Worm (Caenorhabditis elegans) whole organism, L3 larva: ENCODE measurements around the gene rnh-1.0.
A peak's percentile ranks its signal among the peaks of the same experiment; 100 is the strongest.

Experiments
- R02D3.7 ChIP-seq: fragments of 150-350 bp; optimal IDR thresholded peaks from 2 replicates; lab custom pipeline; 2014; ENCODE audit warnings: missing biosample characterization, missing genetic modification characterization
- aly-2 ChIP-seq: fragments of 150-350 bp; optimal IDR thresholded peaks from 2 replicates; lab custom pipeline; 2014; ENCODE audit warnings: missing biosample characterization, missing genetic modification characterization
- ama-1 ChIP-seq: fragments of 150-350 bp; optimal IDR thresholded peaks from 2 replicates; lab custom pipeline; 2018
- ceh-28 ChIP-seq: fragments of 150-350 bp; optimal IDR thresholded peaks from 2 replicates; lab custom pipeline; 2014; ENCODE audit warnings: missing biosample characterization, missing genetic modification reagents, missing genetic modification characterization
- ceh-82 ChIP-seq: fragments of 150-350 bp; optimal IDR thresholded peaks from 2 replicates; lab custom pipeline; 2014; ENCODE audit warnings: missing biosample characterization, missing genetic modification characterization
- egl-5 ChIP-seq: fragments of 150-350 bp; optimal IDR thresholded peaks from 2 replicates; lab custom pipeline; 2017; ENCODE audit warnings: missing biosample characterization, missing genetic modification reagents, missing genetic modification characterization, inconsistent platforms
- elt-1 ChIP-seq: fragments of 150-350 bp; optimal IDR thresholded peaks from 2 replicates; lab custom pipeline; 2014; ENCODE audit warnings: missing biosample characterization, missing genetic modification characterization
- fkh-10 ChIP-seq: sonication (generic microtip); optimal IDR thresholded peaks from 2 replicates; lab custom pipeline; 2017; ENCODE audit warnings: missing biosample characterization, missing genetic modification reagents, missing genetic modification characterization
- fkh-2 ChIP-seq: fragments of 150-350 bp; optimal IDR thresholded peaks from 2 replicates; lab custom pipeline; 2014; ENCODE audit warnings: missing biosample characterization, missing genetic modification reagents, missing genetic modification characterization
- hmg-11 ChIP-seq: sonication (generic microtip); optimal IDR thresholded peaks from 2 replicates; lab custom pipeline; 2016; ENCODE audit warnings: missing genetic modification characterization, missing compliant biosample characterization
- lin-15B ChIP-seq: fragments of 150-350 bp; optimal IDR thresholded peaks from 2 replicates; lab custom pipeline; 2014; ENCODE audit warnings: missing biosample characterization, missing genetic modification characterization
- lin-39 ChIP-seq: fragments of 150-350 bp; optimal IDR thresholded peaks from 2 replicates; lab custom pipeline; 2018; ENCODE audit warnings: missing biosample characterization, missing genetic modification reagents, missing genetic modification characterization
- mdl-1 ChIP-seq: fragments of 150-350 bp; optimal IDR thresholded peaks from 2 replicates; lab custom pipeline; 2014; ENCODE audit warnings: missing biosample characterization, missing genetic modification characterization
- nfya-1 ChIP-seq: sonication (generic microtip); optimal IDR thresholded peaks from 2 replicates; lab custom pipeline; 2017; ENCODE audit warnings: missing genetic modification characterization, mild to moderate bottlenecking, missing compliant biosample characterization, antibody characterized with exemption, moderate library complexity; ENCODE audit not compliant: insufficient read depth
- nhr-11 ChIP-seq: fragments of 150-350 bp; optimal IDR thresholded peaks from 2 replicates; lab custom pipeline; 2014; ENCODE audit warnings: missing biosample characterization, missing genetic modification characterization
- nhr-12 ChIP-seq: fragments of 150-350 bp; optimal IDR thresholded peaks from 2 replicates; lab custom pipeline; 2014; ENCODE audit warnings: missing biosample characterization, missing genetic modification characterization
- nhr-23 ChIP-seq: fragments of 150-350 bp; optimal IDR thresholded peaks from 2 replicates; lab custom pipeline; 2014; ENCODE audit warnings: missing biosample characterization, missing genetic modification reagents, missing genetic modification characterization
- nhr-237 ChIP-seq: fragments of 150-350 bp; optimal IDR thresholded peaks from 2 replicates; lab custom pipeline; 2014; ENCODE audit warnings: missing biosample characterization, missing genetic modification characterization
- nhr-25 ChIP-seq: sonication (generic microtip); optimal IDR thresholded peaks from 2 replicates; lab custom pipeline; 2017; ENCODE audit warnings: missing biosample characterization, missing genetic modification characterization
- nhr-67 ChIP-seq: fragments of 150-350 bp; optimal IDR thresholded peaks from 2 replicates; lab custom pipeline; 2014; ENCODE audit warnings: missing biosample characterization, missing genetic modification characterization
- pha-4 ChIP-seq: fragments of 150-350 bp; optimal IDR thresholded peaks from 2 replicates; lab custom pipeline; 2014; ENCODE audit warnings: missing biosample characterization, missing genetic modification reagents, missing genetic modification characterization
- sea-2 ChIP-seq: fragments of 150-350 bp; sonication (generic microtip); optimal IDR thresholded peaks from 4 replicates; lab custom pipeline; 2014; ENCODE audit warnings: missing biosample characterization, missing genetic modification reagents, missing genetic modification characterization
- tbx-2 ChIP-seq: sonication (generic microtip); optimal IDR thresholded peaks from 2 replicates; lab custom pipeline; 2016; ENCODE audit warnings: mild to moderate bottlenecking, missing genetic modification characterization, missing compliant biosample characterization
- unc-39 ChIP-seq: sonication (generic microtip); optimal IDR thresholded peaks from 4 replicates; lab custom pipeline; 2017; ENCODE audit warnings: missing biosample characterization, missing genetic modification characterization
- unc-62 ChIP-seq: fragments of 150-350 bp; sonication (generic microtip); optimal IDR thresholded peaks from 4 replicates; lab custom pipeline; 2014; ENCODE audit warnings: missing biosample characterization, missing genetic modification reagents, missing genetic modification characterization
- ztf-11 ChIP-seq: fragments of 150-350 bp; optimal IDR thresholded peaks from 2 replicates; lab custom pipeline; 2014; ENCODE audit warnings: missing biosample characterization, missing genetic modification characterization

Gene rnh-1.0

ce11 chrII:5040631-5041156, 45.6 kb downstream of the rnh-1.0 start, which contains the start of gene F33G12.7:
TSS of gene F33G12.7 (minus strand) at chrII:5040681.
- TF ChIP-seq pha-4 (tag; lab: Kevin White, UChicago) (peak; percentile 5), ceh-28 (tag; lab: Kevin White, UChicago) (no peak), nhr-237 (tag; lab: Kevin White, UChicago) (no peak), ztf-11 (tag; lab: Kevin White, UChicago) (no peak)

ce11 chrII:5042381-5042930, 47.3 kb downstream of the rnh-1.0 start:
- peak; percentile 55 for TF ChIP-seq hmg-11
- peak; percentile 23 for TF ChIP-seq lin-39
- TF ChIP-seq nhr-11 = no peak
- TF ChIP-seq ztf-11 (tag; lab: Kevin White, UChicago) = no peak
- peak; percentile 52 for TF ChIP-seq nfya-1
- TF ChIP-seq sea-2 (GFP tag; lab: Kevin White, UChicago) = no peak
- TF ChIP-seq nhr-25 (tag; lab: Kevin White, UChicago) = no peak
- TF ChIP-seq lin-15B (tag; lab: Kevin White, UChicago) = peak; percentile 23

DNA sequence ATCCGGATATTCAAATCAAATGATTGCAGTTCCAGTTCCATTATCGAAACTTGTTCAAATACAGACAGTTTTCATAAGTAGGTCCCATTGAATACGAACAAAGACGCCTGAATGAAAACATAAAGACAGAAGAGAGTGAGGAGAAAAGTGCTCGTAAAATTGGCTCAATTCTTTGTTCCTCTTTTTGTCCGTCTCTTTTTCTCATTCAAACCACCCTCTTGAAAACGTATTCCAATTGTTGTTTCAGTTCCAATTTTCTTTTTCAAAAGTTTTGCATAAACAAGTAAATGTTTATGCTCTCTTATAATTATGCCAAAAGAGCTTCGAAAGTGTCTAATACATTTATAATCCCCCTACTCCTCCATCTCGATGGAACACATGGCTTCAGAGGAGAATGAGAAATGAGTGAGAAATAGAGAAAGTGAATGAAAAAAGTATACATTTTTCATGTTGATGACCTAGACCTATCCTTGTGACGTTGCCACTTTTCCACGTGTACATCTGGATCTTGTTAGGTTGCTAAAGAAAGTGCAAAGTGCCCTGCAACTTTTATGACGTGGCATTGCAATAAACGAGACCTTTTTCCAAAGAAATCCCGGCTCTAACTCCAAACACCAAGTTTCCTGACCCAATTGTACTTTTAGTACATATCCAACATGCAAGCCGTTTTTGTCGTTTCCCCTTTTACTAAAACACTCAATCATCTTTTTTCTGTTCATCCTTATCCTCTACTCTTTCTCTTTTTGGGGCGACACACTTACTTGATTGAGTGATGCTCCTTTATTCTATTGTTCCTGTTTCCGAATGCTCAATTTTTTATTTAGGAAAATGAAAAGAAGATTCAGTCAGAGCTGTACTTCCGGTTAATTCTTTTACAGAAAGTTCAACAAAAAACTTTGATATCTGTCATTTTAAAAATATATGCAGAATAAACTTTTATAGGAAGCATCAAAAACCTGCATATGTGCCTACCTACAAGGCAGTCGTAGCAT, 51.4 kb downstream of the rnh-1.0 start:
- TF ChIP-seq nhr-25 (tag; lab: Kevin White, UChicago) (no peak), unc-39 (no peak), fkh-10 (GFP tag; lab: Kevin White, UChicago) (peak; percentile 90), nhr-237 (tag; lab: Kevin White, UChicago) (no peak), egl-5 (tag; lab: Kevin White, UChicago) (peak; percentile 3), R02D3.7 (tag; lab: Kevin White, UChicago) (no peak), fkh-2 (peak; percentile 84), nfya-1 (peak; percentile 4), unc-62 (GFP tag; lab: Kevin White, UChicago) (peak; percentile 3), nhr-12 (tag; lab: Kevin White, UChicago) (no peak), nhr-67 (tag; lab: Kevin White, UChicago) (no peak), hmg-11 (peak; percentile 9), ceh-82 (tag; lab: Kevin White, UChicago) (no peak), elt-1 (tag; lab: Kevin White, UChicago) (no peak), aly-2 (tag; lab: Kevin White, UChicago) (no peak), ama-1 (lab: Kevin White, UChicago) (no peak), tbx-2 (tag; lab: Kevin White, UChicago) (no peak)

- peak; percentile 37 for TF ChIP-seq nhr-25 (tag; lab: Kevin White, UChicago)
- peak; percentile 36 for TF ChIP-seq nhr-23 (tag; lab: Kevin White, UChicago)
- peak; percentile 37 for TF ChIP-seq pha-4 (tag; lab: Kevin White, UChicago)
- TF ChIP-seq mdl-1 (tag; lab: Kevin White, UChicago) = no peak
- TF ChIP-seq egl-5 (tag; lab: Kevin White, UChicago) = peak; percentile 13
- peak; percentile 4 for TF ChIP-seq nfya-1
Measured at ce11 chrII:5047279-5047678, 52.2 kb downstream of the rnh-1.0 start.
